Worm (Caenorhabditis elegans) whole organism, young adult: ENCODE data around the gene K07E3.4.
A peak's percentile ranks its signal among the peaks of the same experiment; 100 is the strongest.

ENCODE experiments used
- B0035.1 ChIP-seq: sonication (generic microtip); optimal IDR thresholded peaks from 2 replicates; lab custom pipeline; 2016; ENCODE audit warnings: missing genetic modification characterization, mild to moderate bottlenecking, missing compliant biosample characterization, missing genotype, missing genetic modification reagents
- B0261.1 ChIP-seq: sonication (generic microtip); optimal IDR thresholded peaks from 2 replicates; lab custom pipeline; 2016; ENCODE audit warnings: mild to moderate bottlenecking, missing genetic modification characterization, moderate library complexity, missing compliant biosample characterization
- F39B2.1 ChIP-seq: fragments of 200-800 bp; sonication (Bioruptor generic); IDR thresholded peaks from 2 replicates; pipeline ENCODE4 v1.3.6; 2022; ENCODE audit warnings: missing genetic modification reagents, missing genetic modification characterization, missing compliant biosample characterization
- F49E8.2 ChIP-seq: sonication (generic microtip); optimal IDR thresholded peaks from 3 replicates; lab custom pipeline; 2017; ENCODE audit warnings: missing genetic modification characterization, mild to moderate bottlenecking, missing compliant biosample characterization, antibody characterized with exemption, moderate library complexity; ENCODE audit not compliant: insufficient read depth
- Y56A3A.18 ChIP-seq: fragments of 200-800 bp; sonication (Bioruptor generic); IDR thresholded peaks from 2 replicates; pipeline ENCODE4 v1.3.6; 2022; ENCODE audit warnings: missing genetic modification reagents, missing genetic modification characterization, missing compliant biosample characterization
- Y95B8A.8 ChIP-seq: fragments of 200-800 bp; sonication (Bioruptor generic); IDR thresholded peaks from 2 replicates; pipeline ENCODE4 v1.3.6; 2022; ENCODE audit warnings: missing genetic modification reagents, missing genetic modification characterization, missing compliant biosample characterization
- ZK185.1 ChIP-seq: sonication (generic microtip); optimal IDR thresholded peaks from 2 replicates; lab custom pipeline; 2016; ENCODE audit warnings: mild to moderate bottlenecking, missing genetic modification characterization, missing compliant biosample characterization; ENCODE audit not compliant: poor library complexity, severe bottlenecking
- ama-1 ChIP-seq, 3 experiments: fragments of 150-350 bp in 1 of 3; sonication (generic microtip) in 2 of 3; optimal IDR thresholded peaks; 2 replicates each; lab custom pipeline; 2014 to 2018; ENCODE audit warnings: missing biosample characterization in 2 of 3, missing genetic modification characterization in 2 of 3, missing genetic modification reagents in 2 of 3
- atf-7 ChIP-seq: sonication (generic microtip); optimal IDR thresholded peaks from 2 replicates; lab custom pipeline; 2017; ENCODE audit warnings: mild to moderate bottlenecking, missing genetic modification characterization, missing compliant biosample characterization
- attf-3 ChIP-seq: fragments of 200-800 bp; sonication (Bioruptor generic); conservative IDR thresholded peaks from 2 replicates; pipeline ENCODE4 v1.3.6; 2022; ENCODE audit warnings: missing genetic modification reagents, missing genetic modification characterization, missing compliant biosample characterization
- attf-5 ChIP-seq: fragments of 200-800 bp; sonication (Bioruptor generic); optimal IDR thresholded peaks from 2 replicates; lab custom pipeline; 2018; ENCODE audit warnings: mild to moderate bottlenecking, missing genetic modification characterization, missing compliant biosample characterization
- attf-6 ChIP-seq: fragments of 200-800 bp; sonication (Bioruptor generic); IDR thresholded peaks from 2 replicates; pipeline ENCODE4 v1.3.6; 2022; ENCODE audit warnings: missing genetic modification reagents, missing genetic modification characterization, missing compliant biosample characterization
- cebp-1 ChIP-seq, 2 experiments: fragments of 200-800 bp in 1 of 2; sonication (Bioruptor generic) in 1 of 2; sonication (generic microtip) in 1 of 2; IDR thresholded peaks in 1 of 2; optimal IDR thresholded peaks in 1 of 2; 2 replicates each; pipeline versions ENCODE4 v1.3.6 to Lab custom; 2017 to 2022; ENCODE audit warnings: missing compliant biosample characterization in 2 of 2, missing genetic modification characterization in 2 of 2, mild to moderate bottlenecking in 1 of 2, missing genetic modification reagents in 1 of 2, moderate library complexity in 1 of 2
- ceh-100 ChIP-seq: fragments of 200-800 bp; sonication (Bioruptor generic); IDR thresholded peaks from 2 replicates; pipeline ENCODE4 v1.3.6; 2022; ENCODE audit warnings: missing genetic modification reagents, missing genetic modification characterization, missing compliant biosample characterization
- egl-44 ChIP-seq: fragments of 200-800 bp; sonication (Bioruptor generic); IDR thresholded peaks from 2 replicates; pipeline ENCODE4 v1.3.6; 2022; ENCODE audit warnings: missing genetic modification reagents, missing genetic modification characterization, missing compliant biosample characterization
- ekl-4 ChIP-seq: fragments of 200-800 bp; sonication (Bioruptor generic); IDR thresholded peaks from 2 replicates; pipeline ENCODE4 v1.3.6; 2022; ENCODE audit warnings: missing genetic modification reagents, missing genetic modification characterization, missing compliant biosample characterization
- fkh-3 ChIP-seq: sonication (generic microtip); optimal IDR thresholded peaks from 2 replicates; lab custom pipeline; 2016; ENCODE audit warnings: mild to moderate bottlenecking, missing genetic modification characterization, missing compliant biosample characterization
- gei-17 ChIP-seq: fragments of 200-800 bp; sonication (Bioruptor generic); optimal IDR thresholded peaks from 2 replicates; lab custom pipeline; 2018; ENCODE audit warnings: mild to moderate bottlenecking, missing genetic modification characterization, missing compliant biosample characterization
- him-1 ChIP-seq: sonication (generic microtip); optimal IDR thresholded peaks from 2 replicates; lab custom pipeline; 2016; ENCODE audit warnings: missing genotype, missing genetic modification reagents, missing genetic modification characterization, missing compliant biosample characterization
- hlh-12 ChIP-seq: sonication (generic microtip); optimal IDR thresholded peaks from 2 replicates; lab custom pipeline; 2016; ENCODE audit warnings: missing genetic modification characterization, missing compliant biosample characterization
- hmg-1.2 ChIP-seq: fragments of 200-800 bp; sonication (Bioruptor generic); IDR thresholded peaks from 2 replicates; pipeline ENCODE4 v1.3.6; 2022; ENCODE audit warnings: missing genetic modification reagents, missing genetic modification characterization, missing compliant biosample characterization
- lin-26 ChIP-seq: fragments of 200-800 bp; sonication (Bioruptor generic); IDR thresholded peaks from 2 replicates; pipeline ENCODE4 v1.3.6; 2022; ENCODE audit warnings: missing genetic modification reagents, missing genetic modification characterization, missing compliant biosample characterization
- lin-40 ChIP-seq: sonication (generic microtip); optimal IDR thresholded peaks from 2 replicates; lab custom pipeline; 2016; ENCODE audit warnings: missing genetic modification characterization, mild to moderate bottlenecking, missing compliant biosample characterization, missing genotype, missing genetic modification reagents
- lin-54 ChIP-seq: fragments of 200-800 bp; sonication (Bioruptor generic); optimal IDR thresholded peaks from 2 replicates; lab custom pipeline; 2018; ENCODE audit warnings: mild to moderate bottlenecking, missing genetic modification characterization, missing compliant biosample characterization
- mcd-1 ChIP-seq: fragments of 200-800 bp; sonication (Bioruptor generic); IDR thresholded peaks from 2 replicates; pipeline ENCODE4 v1.3.6; 2022; ENCODE audit warnings: missing genetic modification reagents, missing genetic modification characterization, missing compliant biosample characterization
- mes-4 ChIP-seq: sonication (generic microtip); optimal IDR thresholded peaks from 2 replicates; lab custom pipeline; 2016; ENCODE audit warnings: missing genotype, missing genetic modification characterization, missing compliant biosample characterization
- nfya-1 ChIP-seq: sonication (generic microtip); optimal IDR thresholded peaks from 2 replicates; lab custom pipeline; 2017; ENCODE audit warnings: antibody characterized with exemption, missing compliant biosample characterization, missing genetic modification characterization, borderline replicate concordance; ENCODE audit not compliant: insufficient read depth
- nhr-120 ChIP-seq: fragments of 200-800 bp; sonication (Bioruptor generic); IDR thresholded peaks from 2 replicates; pipeline ENCODE4 v1.3.6; 2022; ENCODE audit warnings: missing genetic modification characterization, missing compliant biosample characterization
- nhr-27 ChIP-seq: fragments of 200-800 bp; sonication (Bioruptor generic); optimal IDR thresholded peaks from 2 replicates; lab custom pipeline; 2018; ENCODE audit warnings: mild to moderate bottlenecking, missing genetic modification characterization, moderate library complexity, missing compliant biosample characterization
- nhr-80 ChIP-seq: sonication (generic microtip); optimal IDR thresholded peaks from 2 replicates; lab custom pipeline; 2016; ENCODE audit warnings: missing genetic modification characterization, missing compliant biosample characterization
- pbrm-1 ChIP-seq: fragments of 200-800 bp; sonication (Bioruptor generic); IDR thresholded peaks from 2 replicates; pipeline ENCODE4 v1.3.6; 2022; ENCODE audit warnings: missing genetic modification reagents, missing genetic modification characterization, missing compliant biosample characterization
- rpc-1 ChIP-seq, 2 experiments: fragments of 150-350 bp in 1 of 2; sonication (generic microtip) in 1 of 2; optimal IDR thresholded peaks; 2 replicates each; lab custom pipeline; 2014 to 2018; ENCODE audit warnings: missing biosample characterization in 1 of 2, missing genetic modification characterization in 1 of 2, missing genetic modification reagents in 1 of 2, missing genotype in 1 of 2
- snpc-1.3 ChIP-seq: sonication (generic microtip); optimal IDR thresholded peaks from 2 replicates; lab custom pipeline; 2017; ENCODE audit warnings: missing genetic modification characterization, mild to moderate bottlenecking, missing compliant biosample characterization, antibody characterized with exemption, moderate library complexity, missing genotype, missing genetic modification reagents; ENCODE audit not compliant: insufficient read depth
- sptf-2 ChIP-seq: fragments of 200-800 bp; sonication (Bioruptor generic); optimal IDR thresholded peaks from 2 replicates; lab custom pipeline; 2018; ENCODE audit warnings: mild to moderate bottlenecking, missing genetic modification characterization, missing compliant biosample characterization
- ztf-18 ChIP-seq: sonication (generic microtip); optimal IDR thresholded peaks from 2 replicates; lab custom pipeline; 2016; ENCODE audit warnings: missing genotype, mild to moderate bottlenecking, missing genetic modification characterization, missing compliant biosample characterization
- ztf-22 ChIP-seq: fragments of 200-800 bp; sonication (Bioruptor generic); optimal IDR thresholded peaks from 2 replicates; lab custom pipeline; 2018; ENCODE audit warnings: mild to moderate bottlenecking, missing genetic modification characterization, moderate library complexity, missing compliant biosample characterization
- ztf-26 ChIP-seq: sonication (generic microtip); optimal IDR thresholded peaks from 2 replicates; lab custom pipeline; 2017; ENCODE audit warnings: missing genetic modification characterization, missing compliant biosample characterization

The K07E3.4 gene

ce11 chrX:8103899-8104298 lies 20.1 kb upstream of the K07E3.4 start, which contains the start of gene K07E3.2 (continued):
- no peak for TF ChIP-seq ztf-18 (tag; lab: Kevin White, UChicago)
- TF ChIP-seq hlh-12 (tag; lab: Kevin White, UChicago) = no peak
- peak; percentile 40 for TF ChIP-seq gei-17 (GFP tag; lab: Kevin White, UChicago)
- TF ChIP-seq ZK185.1 (tag; lab: Kevin White, UChicago) = peak; percentile 23
- TF ChIP-seq lin-54 (GFP tag; lab: Kevin White, UChicago) = no peak
- no peak for TF ChIP-seq nhr-120 (GFP tag; lab: Robert Waterston, UW)
- TF ChIP-seq atf-7 = no peak
- TF ChIP-seq lin-40 (tag; lab: Kevin White, UChicago) = peak; percentile 57

- TF ChIP-seq nhr-80 (tag; lab: Kevin White, UChicago) = peak; percentile 49
- TF ChIP-seq mcd-1 (GFP tag; lab: Robert Waterston, UW) = no peak
- no peak for TF ChIP-seq lin-54 (GFP tag; lab: Kevin White, UChicago)
Measured at ce11 chrX:8098813-8099360, 15.1 kb upstream of the K07E3.4 start, which contains the start of gene catp-5. TSS of gene catp-5 (minus strand) at chrX:8098863.

DNA sequence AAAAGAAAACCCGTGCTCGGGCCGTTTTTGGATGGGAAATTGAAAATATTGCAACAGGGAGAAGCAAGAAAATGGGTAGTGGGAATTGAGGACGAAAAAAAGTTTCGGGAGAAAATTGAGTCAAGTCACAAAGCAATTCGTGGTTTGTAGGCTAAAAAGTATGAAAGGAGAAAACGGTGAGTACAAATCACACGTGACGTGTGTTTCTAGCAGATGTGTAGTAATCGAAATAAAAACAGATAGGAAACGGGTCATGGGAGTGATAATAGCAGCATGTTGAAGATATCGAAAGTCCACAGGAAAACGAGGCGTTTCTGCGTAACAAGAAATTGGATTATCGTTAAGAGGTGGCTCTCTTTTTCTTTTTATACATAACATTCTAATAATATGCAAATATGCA lies 6.1 kb upstream of the K07E3.4 start:
- TF ChIP-seq nfya-1 (no peak), snpc-1.3 (tag; lab: Kevin White, UChicago) (no peak), sptf-2 (GFP tag; lab: Kevin White, UChicago) (no peak), hmg-1.2 (GFP tag; lab: Robert Waterston, UW) (no peak)

DNA sequence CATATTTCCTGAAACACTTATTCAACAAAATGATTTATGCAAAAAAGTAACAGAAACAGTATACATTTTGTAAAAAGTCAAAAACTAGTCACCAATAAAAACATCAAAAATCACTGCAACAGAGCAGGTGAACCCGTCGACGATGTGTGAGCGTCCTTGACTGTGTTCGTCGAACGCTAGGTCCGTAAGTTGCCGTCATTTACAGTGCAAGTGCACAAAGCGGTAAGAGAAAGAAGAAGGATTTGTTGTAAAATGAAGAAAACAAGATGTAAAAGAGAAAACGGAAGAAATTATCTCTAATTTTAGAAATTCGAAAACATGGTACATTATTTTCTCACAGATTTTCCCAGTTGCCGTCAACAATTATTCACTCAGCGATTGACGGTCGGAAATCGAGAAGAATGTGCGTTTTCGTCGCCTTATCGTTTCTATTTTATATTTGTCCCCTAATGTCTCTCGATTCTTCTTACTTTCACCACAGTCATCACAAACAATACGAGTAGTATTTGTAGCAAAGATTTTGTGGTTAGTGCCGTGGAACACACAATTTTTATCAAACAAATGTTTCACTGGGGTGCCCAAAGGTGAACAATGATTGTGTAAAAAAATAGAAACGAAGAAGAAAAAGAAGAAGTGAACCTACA lies 5.6 kb upstream of the K07E3.4 start:
- no peak for TF ChIP-seq nhr-120 (GFP tag; lab: Robert Waterston, UW)
- TF ChIP-seq pbrm-1 (GFP tag; lab: Robert Waterston, UW) = no peak
- TF ChIP-seq ama-1 (optimal IDR thresholded peaks at IDR 0.05; lab: Kevin White, UChicago) = peak; percentile 3
- TF ChIP-seq ama-1 (GFP tag; optimal IDR thresholded peaks at IDR 0.05; lab: Kevin White, UChicago) = no peak
- peak; percentile 19 for TF ChIP-seq gei-17 (GFP tag; lab: Kevin White, UChicago)
- TF ChIP-seq F49E8.2 (tag; lab: Kevin White, UChicago) = no peak
- no peak for TF ChIP-seq cebp-1 (GFP tag; IDR thresholded peaks at IDR 0.05; lab: Robert Waterston, UW)
- peak; percentile 0 for TF ChIP-seq cebp-1 (tag; optimal IDR thresholded peaks at IDR 0.05; lab: Kevin White, UChicago)
- peak; percentile 70; the same call in 1 of the 2 replicates for TF ChIP-seq lin-26
- peak; percentile 50 for TF ChIP-seq nhr-80 (tag; lab: Kevin White, UChicago)

DNA sequence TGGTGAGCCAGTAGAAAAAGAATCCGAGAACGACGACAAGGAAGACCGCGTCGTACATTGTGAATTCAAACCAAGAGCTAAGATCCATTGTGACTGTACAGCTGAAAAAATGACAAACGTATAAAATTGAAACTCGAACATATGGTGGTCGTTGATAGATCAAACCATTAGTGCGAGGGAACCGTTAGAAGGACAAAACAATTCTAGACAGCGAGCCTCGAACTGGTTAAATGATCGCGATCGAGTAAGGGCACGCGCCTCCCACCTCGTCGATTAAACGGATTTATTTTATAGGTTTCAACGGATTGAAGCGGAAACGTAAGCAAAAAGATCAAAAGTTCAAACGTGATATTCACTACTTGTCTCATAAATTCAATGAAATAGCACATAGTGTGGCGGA lies 4.7 kb upstream of the K07E3.4 start, which contains the start of gene vem-1:
Gene vem-1 (minus strand): TSS at position 101 of the 400 bp plus-strand sequence.
- TF ChIP-seq B0261.1 (tag; lab: Kevin White, UChicago) (no peak), Y95B8A.8 (GFP tag; lab: Robert Waterston, UW) (no peak), ceh-100 (GFP tag; lab: Robert Waterston, UW) (no peak), attf-6 (GFP tag; lab: Robert Waterston, UW) (no peak), nhr-27 (tag; lab: Kevin White, UChicago) (no peak), B0035.1 (tag; lab: Kevin White, UChicago) (no peak), F39B2.1 (GFP tag; lab: Robert Waterston, UW) (no peak), mes-4 (no peak), ztf-26 (no peak), Y56A3A.18 (GFP tag; lab: Robert Waterston, UW) (no peak), attf-3 (GFP tag; lab: Robert Waterston, UW) (no peak), fkh-3 (tag; lab: Kevin White, UChicago) (no peak), him-1 (tag; lab: Kevin White, UChicago) (no peak), attf-5 (GFP tag; lab: Kevin White, UChicago) (no peak), rpc-1 (optimal IDR thresholded peaks at IDR 0.05; lab: Kevin White, UChicago) (no peak), rpc-1 (tag; optimal IDR thresholded peaks at IDR 0.05; lab: Kevin White, UChicago) (no peak), egl-44 (no peak), ekl-4 (GFP tag; lab: Robert Waterston, UW) (no peak), ztf-22 (GFP tag; lab: Kevin White, UChicago) (no peak)
